Fruit fly (Drosophila melanogaster) whole organism, prepupa: ENCODE measurements around the gene CG42716.

ENCODE experiments used
- CG10669 ChIP-seq: fragments of 200-800 bp; sonication (Bioruptor generic); optimal IDR thresholded peaks from 3 replicates; lab custom pipeline; 2018; ENCODE audit warnings: missing biosample characterization, mild to moderate bottlenecking, missing genetic modification characterization, moderate library complexity
- CG11294 ChIP-seq: fragments of 200-800 bp; sonication (Bioruptor generic); IDR thresholded peaks from 2 replicates; pipeline ENCODE4 v1.3.6; 2022; ENCODE audit warnings: missing biosample characterization, missing genetic modification characterization
- CG11762 ChIP-seq: fragments of 200-800 bp; sonication (Bioruptor generic); optimal IDR thresholded peaks from 3 replicates; lab custom pipeline; 2016; ENCODE audit warnings: missing biosample characterization, missing genetic modification characterization; ENCODE audit not compliant: insufficient read depth
- CG11902 ChIP-seq: fragments of 200-800 bp; sonication (Bioruptor generic); optimal IDR thresholded peaks from 3 replicates; lab custom pipeline; 2016; ENCODE audit warnings: missing biosample characterization, missing genetic modification characterization
- CG15336 ChIP-seq: fragments of 200-800 bp; sonication (Bioruptor generic); IDR thresholded peaks from 2 replicates; pipeline ENCODE4 v1.3.6; 2022; ENCODE audit warnings: missing biosample characterization, missing genetic modification characterization
- CG1621 ChIP-seq: fragments of 200-800 bp; sonication (Bioruptor generic); optimal IDR thresholded peaks from 3 replicates; lab custom pipeline; 2018; ENCODE audit warnings: missing biosample characterization, mild to moderate bottlenecking, missing genetic modification characterization
- CG16779 ChIP-seq: fragments of 200-800 bp; sonication (Bioruptor generic); optimal IDR thresholded peaks from 3 replicates; lab custom pipeline; 2017; ENCODE audit warnings: missing biosample characterization, mild to moderate bottlenecking, missing genetic modification characterization
- CG3032 ChIP-seq: fragments of 200-800 bp; optimal IDR thresholded peaks from 2 replicates; lab custom pipeline; 2019; ENCODE audit warnings: missing biosample characterization, mild to moderate bottlenecking, missing genetic modification characterization, moderate library complexity
- CG32006 ChIP-seq: fragments of 200-800 bp; sonication (Bioruptor generic); optimal IDR thresholded peaks from 3 replicates; lab custom pipeline; 2017; ENCODE audit warnings: missing biosample characterization, mild to moderate bottlenecking, missing genetic modification characterization
- CG34406 ChIP-seq: fragments of 200-800 bp; sonication (Bioruptor generic); optimal IDR thresholded peaks from 3 replicates; lab custom pipeline; 2016; ENCODE audit warnings: missing biosample characterization, missing genetic modification characterization
- CG6163 ChIP-seq: fragments of 200-800 bp; sonication (Bioruptor generic); IDR thresholded peaks from 3 replicates; pipeline ENCODE4 v1.3.6; 2022; ENCODE audit warnings: missing biosample characterization, missing genetic modification characterization
- CG6808 ChIP-seq: fragments of 200-800 bp; sonication (Bioruptor generic); optimal IDR thresholded peaks from 3 replicates; lab custom pipeline; 2017; ENCODE audit warnings: missing biosample characterization, missing genetic modification characterization, mild to moderate bottlenecking, moderate library complexity, missing genetic modification reagents
- CG6854 ChIP-seq: fragments of 200-800 bp; sonication (Bioruptor generic); optimal IDR thresholded peaks from 2 replicates; lab custom pipeline; 2017; ENCODE audit warnings: missing biosample characterization, mild to moderate bottlenecking, missing genetic modification characterization
- CG8119 ChIP-seq: fragments of 200-800 bp; sonication (Bioruptor generic); IDR thresholded peaks from 3 replicates; pipeline ENCODE4 v1.3.6; 2022; ENCODE audit warnings: missing biosample characterization, missing genetic modification characterization
- CG9139 ChIP-seq: fragments of 200-800 bp; sonication (Bioruptor generic); optimal IDR thresholded peaks from 3 replicates; lab custom pipeline; 2017; ENCODE audit warnings: missing biosample characterization, mild to moderate bottlenecking, missing genetic modification characterization
- Eip75B ChIP-seq: fragments of 200-800 bp; sonication (Bioruptor generic); optimal IDR thresholded peaks from 3 replicates; lab custom pipeline; 2016; ENCODE audit warnings: missing biosample characterization, missing genetic modification characterization
- Eip78C ChIP-seq: fragments of 200-800 bp; sonication (Bioruptor generic); peaks from one replicate; lab custom pipeline; 2016; ENCODE audit warnings: missing biosample characterization, missing genetic modification characterization
- Eip93F ChIP-seq: fragments of 200-800 bp; sonication (Bioruptor generic); optimal IDR thresholded peaks from 2 replicates; lab custom pipeline; 2016; ENCODE audit warnings: missing biosample characterization, mild to moderate bottlenecking, missing genetic modification characterization
- Ets21C ChIP-seq: fragments of 200-800 bp; sonication (Bioruptor generic); optimal IDR thresholded peaks from 3 replicates; lab custom pipeline; 2016; ENCODE audit warnings: missing biosample characterization, missing genetic modification characterization
- Ets96B ChIP-seq: fragments of 200-800 bp; optimal IDR thresholded peaks from 2 replicates; lab custom pipeline; 2019; ENCODE audit warnings: missing biosample characterization, mild to moderate bottlenecking, missing genetic modification characterization, moderate library complexity
- Gug ChIP-seq: fragments of 200-800 bp; sonication (Bioruptor generic); IDR thresholded peaks from 2 replicates; pipeline ENCODE4 v1.3.6; 2022; ENCODE audit warnings: missing biosample characterization, missing genetic modification characterization
- Hr39 ChIP-seq: fragments of 200-800 bp; sonication (Bioruptor generic); optimal IDR thresholded peaks from 2 replicates; lab custom pipeline; 2016; ENCODE audit warnings: missing biosample characterization, missing genetic modification characterization
- Hr4 ChIP-seq: fragments of 200-800 bp; sonication (Bioruptor generic); optimal IDR thresholded peaks from 3 replicates; lab custom pipeline; 2016; ENCODE audit warnings: missing biosample characterization, missing genetic modification characterization
- Lpt ChIP-seq: fragments of 200-800 bp; sonication (Bioruptor generic); optimal IDR thresholded peaks from 3 replicates; lab custom pipeline; 2016; ENCODE audit warnings: missing biosample characterization, missing genetic modification characterization
- Met ChIP-seq: fragments of 200-800 bp; sonication (Bioruptor generic); optimal IDR thresholded peaks from 3 replicates; lab custom pipeline; 2016; ENCODE audit warnings: missing biosample characterization, missing genetic modification characterization
- Smox ChIP-seq: fragments of 200-800 bp; sonication (Bioruptor generic); optimal IDR thresholded peaks from 3 replicates; lab custom pipeline; 2016; ENCODE audit warnings: missing biosample characterization, missing genetic modification characterization
- Sox102F ChIP-seq: fragments of 200-800 bp; sonication (Bioruptor generic); optimal IDR thresholded peaks from 2 replicates; lab custom pipeline; 2016; ENCODE audit warnings: missing biosample characterization, mild to moderate bottlenecking, missing genetic modification characterization
- achi ChIP-seq: fragments of 200-800 bp; sonication (Bioruptor generic); optimal IDR thresholded peaks from 3 replicates; lab custom pipeline; 2016; ENCODE audit warnings: missing biosample characterization, missing genetic modification characterization
- eg ChIP-seq: fragments of 200-800 bp; sonication (Bioruptor generic); IDR thresholded peaks from 3 replicates; pipeline ENCODE4 v1.3.6; 2022; ENCODE audit warnings: missing biosample characterization, missing genetic modification characterization
- esn ChIP-seq: fragments of 200-800 bp; sonication (Bioruptor generic); optimal IDR thresholded peaks from 2 replicates; lab custom pipeline; 2016; ENCODE audit warnings: missing biosample characterization, mild to moderate bottlenecking, missing genetic modification characterization, moderate library complexity
- fkh ChIP-seq: fragments of 200-800 bp; sonication (Bioruptor generic); optimal IDR thresholded peaks from 3 replicates; lab custom pipeline; 2017; ENCODE audit warnings: missing biosample characterization, mild to moderate bottlenecking, missing genetic modification characterization, moderate library complexity
- lz ChIP-seq: fragments of 200-800 bp; sonication (Bioruptor generic); optimal IDR thresholded peaks from 3 replicates; lab custom pipeline; 2016; ENCODE audit warnings: missing biosample characterization, missing genetic modification characterization
- net ChIP-seq: fragments of 200-800 bp; sonication (Bioruptor generic); optimal IDR thresholded peaks from 3 replicates; lab custom pipeline; 2016; ENCODE audit warnings: missing biosample characterization, missing genetic modification characterization
- pdm3 ChIP-seq: fragments of 200-800 bp; sonication (Bioruptor generic); optimal IDR thresholded peaks from 3 replicates; lab custom pipeline; 2016; ENCODE audit warnings: missing biosample characterization, missing genetic modification characterization
- salr ChIP-seq, 2 experiments: fragments of 200-800 bp; sonication (Bioruptor generic); optimal IDR thresholded peaks; 3 replicates each; lab custom pipeline; 2016 to 2018; ENCODE audit warnings: missing biosample characterization in 2 of 2, missing genetic modification characterization in 2 of 2, mild to moderate bottlenecking in 1 of 2
- spab ChIP-seq: fragments of 200-800 bp; sonication (Bioruptor generic); optimal IDR thresholded peaks from 2 replicates; lab custom pipeline; 2017; ENCODE audit warnings: missing biosample characterization, mild to moderate bottlenecking, missing genetic modification characterization, missing genetic modification reagents
- svp ChIP-seq: fragments of 200-800 bp; sonication (Bioruptor generic); peaks from one replicate; lab custom pipeline; 2016; ENCODE audit warnings: missing biosample characterization, missing genetic modification characterization
- vri ChIP-seq: fragments of 200-800 bp; sonication (Bioruptor generic); optimal IDR thresholded peaks from 3 replicates; lab custom pipeline; 2016; ENCODE audit warnings: missing biosample characterization, mild to moderate bottlenecking, missing genetic modification characterization

The CG42716 gene

dm6 chr3L:16027163-16027633, 6.4 kb upstream of the CG42716 start (continued):
- TF ChIP-seq CG6163 (GFP tag; lab: Robert Waterston, UW), result peak; percentile 88
- peak; percentile 82 for TF ChIP-seq CG15336
- peak; percentile 39 for TF ChIP-seq CG16779 (tag; lab: Kevin White, UChicago)
- peak; percentile 65 for TF ChIP-seq Hr4 (GFP tag; lab: Kevin White, UChicago)
- peak; percentile 80 for TF ChIP-seq CG8119 (GFP tag; lab: Robert Waterston, UW)
- peak; percentile 2 for TF ChIP-seq Eip93F
- TF ChIP-seq CG11762 (GFP tag; lab: Kevin White, UChicago), result peak; percentile 67
- TF ChIP-seq CG10669 (GFP tag; lab: Kevin White, UChicago), result peak; percentile 64
- TF ChIP-seq net (GFP tag; lab: Kevin White, UChicago), result peak; percentile 73
- peak; percentile 71 for TF ChIP-seq CG6808 (GFP tag; lab: Kevin White, UChicago)
- peak; percentile 42 for TF ChIP-seq CG1621 (tag; lab: Kevin White, UChicago)
- peak; percentile 44 for TF ChIP-seq CG3032 (tag; lab: Kevin White, UChicago)
- TF ChIP-seq Eip75B, result peak; percentile 77
- peak; percentile 54 for TF ChIP-seq CG34406 (GFP tag; lab: Kevin White, UChicago)
- TF ChIP-seq esn (GFP tag; lab: Kevin White, UChicago), result peak; percentile 56
- peak; percentile 64 for TF ChIP-seq CG9139 (GFP tag; lab: Kevin White, UChicago)
- TF ChIP-seq Hr39 (GFP tag; lab: Kevin White, UChicago), result peak; percentile 55
- peak; percentile 52 for TF ChIP-seq lz (GFP tag; lab: Kevin White, UChicago)
- TF ChIP-seq Ets96B (tag; lab: Kevin White, UChicago), result peak; percentile 53
- peak; percentile 37 to 53 for TF ChIP-seq salr (GFP tag; optimal IDR thresholded peaks at IDR 0.05; lab: Kevin White, UChicago)
- TF ChIP-seq Met (GFP tag; lab: Kevin White, UChicago), result peak; percentile 41
- TF ChIP-seq vri (GFP tag; lab: Kevin White, UChicago), result no peak

- TF ChIP-seq Smox (no peak), Sox102F (GFP tag; lab: Kevin White, UChicago) (no peak), CG15336 (peak; percentile 29; the same call in 1 of the 2 replicates), Ets21C (no peak), Hr39 (GFP tag; lab: Kevin White, UChicago) (no peak), fkh (GFP tag; lab: Kevin White, UChicago) (peak; percentile 3), Eip78C (no peak)
These were observed 4.7 kb upstream of the CG42716 start for dm6 chr3L:16028924-16029323.

dm6 chr3L:16034224-16034623, 646 bp downstream of the CG42716 start, which contains the start of gene CG42538:
Gene CG42538, plus strand, starts transcription at chr3L:16034524.
- TF ChIP-seq Met (GFP tag; lab: Kevin White, UChicago) (no peak), Gug (GFP tag; lab: Robert Waterston, UW) (no peak), CG11762 (GFP tag; lab: Kevin White, UChicago) (no peak), Ets96B (tag; lab: Kevin White, UChicago) (no peak), vri (GFP tag; lab: Kevin White, UChicago) (no peak), Hr4 (GFP tag; lab: Kevin White, UChicago) (no peak), Hr39 (GFP tag; lab: Kevin White, UChicago) (no peak), CG15336 (no peak), Eip93F (no peak)

dm6 chr3L:16035185-16035584, 1.6 kb downstream of the CG42716 start, which contains the start of gene CG5895:
Gene CG5895, plus strand, starts transcription at chr3L:16035485.
- TF ChIP-seq fkh (GFP tag; lab: Kevin White, UChicago) (no peak), CG6854 (GFP tag; lab: Kevin White, UChicago) (no peak), svp (GFP tag; lab: Kevin White, UChicago) (no peak), Eip75B (no peak), Lpt (no peak), esn (GFP tag; lab: Kevin White, UChicago) (no peak), CG34406 (GFP tag; lab: Kevin White, UChicago) (no peak), CG8119 (GFP tag; lab: Robert Waterston, UW) (no peak), achi (GFP tag; lab: Kevin White, UChicago) (no peak), CG32006 (GFP tag; lab: Kevin White, UChicago) (no peak), pdm3 (no peak), net (GFP tag; lab: Kevin White, UChicago) (no peak), CG11762 (GFP tag; lab: Kevin White, UChicago) (no peak), spab (GFP tag; lab: Kevin White, UChicago) (no peak), Ets21C (no peak), CG11294 (GFP tag; lab: Robert Waterston, UW) (no peak), CG11902 (GFP tag; lab: Kevin White, UChicago) (no peak), eg (no peak), CG6808 (GFP tag; lab: Kevin White, UChicago) (no peak)
